Worm (Caenorhabditis elegans) whole organism, L1 larva: ENCODE data around the gene H20J04.1.
A peak's percentile ranks its signal among the peaks of the same experiment; 100 is the strongest.

Experiments used
- C04F5.9 ChIP-seq: sonication (generic microtip); optimal IDR thresholded peaks from 2 replicates; lab custom pipeline; 2016; ENCODE audit warnings: missing genetic modification characterization, missing compliant biosample characterization
- C16A3.4 ChIP-seq: fragments of 150-350 bp; optimal IDR thresholded peaks from 2 replicates; lab custom pipeline; 2014; ENCODE audit warnings: missing biosample characterization, missing genetic modification characterization
- aly-2 ChIP-seq: fragments of 150-350 bp; optimal IDR thresholded peaks from 2 replicates; lab custom pipeline; 2014; ENCODE audit warnings: missing biosample characterization, missing genetic modification characterization
- ama-1 ChIP-seq: fragments of 150-350 bp; optimal IDR thresholded peaks from 2 replicates; lab custom pipeline; 2014
- ceh-63 ChIP-seq: fragments of 200-800 bp; sonication (Bioruptor generic); optimal IDR thresholded peaks from 2 replicates; lab custom pipeline; 2018; ENCODE audit warnings: mild to moderate bottlenecking, missing genetic modification characterization, missing compliant biosample characterization
- ceh-8 ChIP-seq: fragments of 200-800 bp; sonication (Bioruptor generic); optimal IDR thresholded peaks from 2 replicates; lab custom pipeline; 2018; ENCODE audit warnings: mild to moderate bottlenecking, missing genetic modification characterization, moderate library complexity, missing compliant biosample characterization
- ceh-88 ChIP-seq: fragments of 200-800 bp; sonication (Bioruptor generic); IDR thresholded peaks from 2 replicates; pipeline ENCODE4 v1.3.6; 2022; ENCODE audit warnings: missing genetic modification characterization, missing compliant biosample characterization
- ceh-90 ChIP-seq: sonication (generic microtip); optimal IDR thresholded peaks from 2 replicates; lab custom pipeline; 2016; ENCODE audit warnings: missing genetic modification characterization, missing compliant biosample characterization
- dpl-1 ChIP-seq, 3 experiments: fragments of 150-350 bp in 2 of 3; sonication (generic microtip) in 1 of 3; optimal IDR thresholded peaks; 2 replicates each; lab custom pipeline; 2014 to 2017; ENCODE audit warnings: missing biosample characterization in 3 of 3, missing genetic modification characterization in 3 of 3, missing genetic modification reagents in 3 of 3
- dsc-1 ChIP-seq: sonication (generic microtip); optimal IDR thresholded peaks from 2 replicates; lab custom pipeline; 2016; ENCODE audit warnings: mild to moderate bottlenecking, missing genetic modification characterization, missing compliant biosample characterization
- efl-1 ChIP-seq, 4 experiments: fragments of 150-350 bp; optimal IDR thresholded peaks in 3 of 4; peaks in 1 of 4; 1 replicate in 1 of 4; 2 replicates in 3 of 4; lab custom pipeline; 2014; ENCODE audit warnings: missing biosample characterization in 2 of 4, missing genetic modification characterization in 2 of 4, missing genetic modification reagents in 2 of 4
- efl-3 ChIP-seq: fragments of 200-800 bp; sonication (Bioruptor generic); optimal IDR thresholded peaks from 2 replicates; lab custom pipeline; 2018; ENCODE audit warnings: mild to moderate bottlenecking, missing genetic modification characterization, missing compliant biosample characterization
- egl-13 ChIP-seq: sonication (generic microtip); optimal IDR thresholded peaks from 2 replicates; lab custom pipeline; 2016; ENCODE audit warnings: missing genotype, missing genetic modification reagents, missing genetic modification characterization, missing compliant biosample characterization
- egl-27 ChIP-seq, 2 experiments: fragments of 150-350 bp in 1 of 2; sonication (generic microtip); optimal IDR thresholded peaks; 3 replicates each; lab custom pipeline; 2017 to 2018; ENCODE audit warnings: missing biosample characterization in 2 of 2, missing genetic modification characterization in 2 of 2, missing genetic modification reagents in 2 of 2
- elt-2 ChIP-seq: sonication (generic microtip); optimal IDR thresholded peaks from 2 replicates; lab custom pipeline; 2016; ENCODE audit warnings: missing genetic modification characterization, mild to moderate bottlenecking, inconsistent platforms, missing compliant biosample characterization, missing genetic modification reagents
- ets-5 ChIP-seq: fragments of 200-800 bp; sonication (Bioruptor generic); IDR thresholded peaks from 2 replicates; pipeline ENCODE4 v1.3.6; 2022; ENCODE audit warnings: missing genetic modification characterization, missing compliant biosample characterization
- fkh-10 ChIP-seq: sonication (generic microtip); optimal IDR thresholded peaks from 2 replicates; lab custom pipeline; 2017; ENCODE audit warnings: missing biosample characterization, missing genetic modification reagents, missing genetic modification characterization
- fkh-4 ChIP-seq: sonication (generic microtip); optimal IDR thresholded peaks from 2 replicates; lab custom pipeline; 2016; ENCODE audit warnings: missing compliant biosample characterization, missing genetic modification characterization, borderline replicate concordance
- fkh-8 ChIP-seq: sonication (generic microtip); optimal IDR thresholded peaks from 2 replicates; lab custom pipeline; 2016; ENCODE audit warnings: mild to moderate bottlenecking, missing genetic modification characterization, missing compliant biosample characterization
- hlh-4 ChIP-seq: sonication (generic microtip); optimal IDR thresholded peaks from 2 replicates; lab custom pipeline; 2016; ENCODE audit warnings: mild to moderate bottlenecking, missing genetic modification characterization, missing compliant biosample characterization
- hpl-2 ChIP-seq: fragments of 150-350 bp; optimal IDR thresholded peaks from 2 replicates; lab custom pipeline; 2014; ENCODE audit warnings: missing biosample characterization, missing genetic modification reagents, missing genetic modification characterization
- isw-1 ChIP-seq: fragments of 200-800 bp; sonication (Bioruptor generic); IDR thresholded peaks from 2 replicates; pipeline ENCODE4 v1.3.6; 2022; ENCODE audit warnings: missing genetic modification characterization, missing compliant biosample characterization
- jun-1 ChIP-seq: fragments of 150-350 bp; optimal IDR thresholded peaks from 2 replicates; lab custom pipeline; 2014; ENCODE audit warnings: missing biosample characterization, missing genetic modification reagents, missing genetic modification characterization
- lin-14 ChIP-seq: fragments of 200-800 bp; sonication (Bioruptor generic); optimal IDR thresholded peaks from 2 replicates; lab custom pipeline; 2018; ENCODE audit warnings: mild to moderate bottlenecking, missing genetic modification characterization, moderate library complexity, missing compliant biosample characterization
- lin-15B ChIP-seq: fragments of 150-350 bp; sonication (generic microtip); optimal IDR thresholded peaks from 3 replicates; lab custom pipeline; 2014; ENCODE audit warnings: missing biosample characterization, missing genetic modification characterization
- mep-1 ChIP-seq: fragments of 150-350 bp; optimal IDR thresholded peaks from 2 replicates; lab custom pipeline; 2014; ENCODE audit warnings: missing biosample characterization, missing genetic modification characterization
- nhr-20 ChIP-seq: sonication (generic microtip); optimal IDR thresholded peaks from 2 replicates; lab custom pipeline; 2016; ENCODE audit warnings: mild to moderate bottlenecking, missing genetic modification characterization, missing compliant biosample characterization
- nhr-237 ChIP-seq: fragments of 150-350 bp; optimal IDR thresholded peaks from 2 replicates; lab custom pipeline; 2014; ENCODE audit warnings: missing biosample characterization, missing genetic modification characterization
- nhr-71 ChIP-seq: sonication (generic microtip); optimal IDR thresholded peaks from 2 replicates; lab custom pipeline; 2016; ENCODE audit warnings: mild to moderate bottlenecking, missing genetic modification characterization, moderate library complexity, missing compliant biosample characterization
- nhr-76 ChIP-seq: sonication (generic microtip); optimal IDR thresholded peaks from 2 replicates; lab custom pipeline; 2017; ENCODE audit warnings: missing biosample characterization, missing genetic modification characterization
- nhr-77 ChIP-seq: fragments of 150-350 bp; optimal IDR thresholded peaks from 2 replicates; lab custom pipeline; 2014; ENCODE audit warnings: missing biosample characterization, missing genetic modification characterization
- nhr-84 ChIP-seq: sonication (generic microtip); optimal IDR thresholded peaks from 2 replicates; lab custom pipeline; 2017; ENCODE audit warnings: missing biosample characterization, missing genetic modification characterization
- nhr-85 ChIP-seq: sonication (generic microtip); peaks from one replicate; lab custom pipeline; 2016; ENCODE audit warnings: missing genetic modification characterization, inconsistent platforms, missing compliant biosample characterization
- pag-3 ChIP-seq: sonication (generic microtip); optimal IDR thresholded peaks from 2 replicates; lab custom pipeline; 2017; ENCODE audit warnings: missing genetic modification characterization, mild to moderate bottlenecking, missing compliant biosample characterization, antibody characterized with exemption, borderline replicate concordance; ENCODE audit not compliant: insufficient read depth
- rnt-1 ChIP-seq: sonication (generic microtip); optimal IDR thresholded peaks from 2 replicates; lab custom pipeline; 2016; ENCODE audit warnings: mild to moderate bottlenecking, missing genetic modification characterization, moderate library complexity, missing compliant biosample characterization
- skn-1 ChIP-seq: fragments of 150-350 bp; optimal IDR thresholded peaks from 2 replicates; lab custom pipeline; 2014; ENCODE audit warnings: missing biosample characterization, missing genetic modification characterization
- snpc-4 ChIP-seq: fragments of 150-350 bp; optimal IDR thresholded peaks from 2 replicates; lab custom pipeline; 2014; ENCODE audit warnings: missing biosample characterization, missing genetic modification characterization
- sptf-1 ChIP-seq: fragments of 150-350 bp; optimal IDR thresholded peaks from 2 replicates; lab custom pipeline; 2014; ENCODE audit warnings: missing biosample characterization, missing genetic modification characterization
- sup-37 ChIP-seq: fragments of 200-800 bp; sonication (Bioruptor generic); optimal IDR thresholded peaks from 2 replicates; lab custom pipeline; 2018; ENCODE audit warnings: mild to moderate bottlenecking, missing genetic modification characterization, missing compliant biosample characterization
- swsn-7 ChIP-seq: sonication (generic microtip); optimal IDR thresholded peaks from 2 replicates; lab custom pipeline; 2016; ENCODE audit warnings: missing genetic modification characterization, missing compliant biosample characterization
- tbx-2 ChIP-seq: sonication (generic microtip); optimal IDR thresholded peaks from 2 replicates; lab custom pipeline; 2016; ENCODE audit warnings: missing genetic modification characterization, missing compliant biosample characterization
- unc-130 ChIP-seq: fragments of 150-350 bp; optimal IDR thresholded peaks from 2 replicates; lab custom pipeline; 2017; ENCODE audit warnings: missing biosample characterization, missing genetic modification characterization, inconsistent platforms
- zag-1 ChIP-seq: fragments of 150-350 bp; optimal IDR thresholded peaks from 2 replicates; lab custom pipeline; 2014; ENCODE audit warnings: missing biosample characterization, missing genetic modification characterization
- zip-4 ChIP-seq: fragments of 200-800 bp; sonication (Bioruptor generic); optimal IDR thresholded peaks from 2 replicates; lab custom pipeline; 2018; ENCODE audit warnings: mild to moderate bottlenecking, missing genetic modification characterization, moderate library complexity, missing compliant biosample characterization

H20J04.1 gene

DNA sequence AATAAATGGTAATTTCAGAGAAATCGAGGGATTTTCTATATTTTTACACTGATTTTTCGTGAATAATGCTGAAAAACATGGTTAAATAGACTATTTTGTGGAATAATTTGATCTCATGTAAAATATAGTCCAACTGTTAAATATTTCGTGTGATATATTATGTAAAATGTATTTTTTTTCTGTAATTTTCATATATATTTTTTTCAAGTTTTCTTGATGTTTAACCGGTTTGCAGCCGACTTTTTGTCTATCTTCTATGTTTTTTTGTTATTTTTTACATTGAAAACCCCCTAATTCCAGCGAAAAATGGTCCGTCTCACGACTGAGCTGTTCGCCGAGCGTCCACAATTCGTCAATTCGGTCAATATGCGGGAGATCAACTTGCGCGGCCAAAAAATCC lies 31.4 kb upstream of the H20J04.1 start, which contains the start of gene mog-2:
TSS of gene mog-2 (plus strand) at position 301 of the 400 bp plus-strand sequence.
- TF ChIP-seq efl-1 (optimal IDR thresholded peaks at IDR 0.05; lab: Kevin White, UChicago) (no peak), efl-1 (GFP tag; optimal IDR thresholded peaks at IDR 0.05 in 1 of 2; lab: Kevin White, UChicago) (peak in 1 of 2 experiments; percentile 21), fkh-10 (GFP tag; lab: Kevin White, UChicago) (no peak), lin-14 (GFP tag; lab: Kevin White, UChicago) (no peak), C04F5.9 (tag; lab: Kevin White, UChicago) (no peak), swsn-7 (tag; lab: Kevin White, UChicago) (no peak)

DNA sequence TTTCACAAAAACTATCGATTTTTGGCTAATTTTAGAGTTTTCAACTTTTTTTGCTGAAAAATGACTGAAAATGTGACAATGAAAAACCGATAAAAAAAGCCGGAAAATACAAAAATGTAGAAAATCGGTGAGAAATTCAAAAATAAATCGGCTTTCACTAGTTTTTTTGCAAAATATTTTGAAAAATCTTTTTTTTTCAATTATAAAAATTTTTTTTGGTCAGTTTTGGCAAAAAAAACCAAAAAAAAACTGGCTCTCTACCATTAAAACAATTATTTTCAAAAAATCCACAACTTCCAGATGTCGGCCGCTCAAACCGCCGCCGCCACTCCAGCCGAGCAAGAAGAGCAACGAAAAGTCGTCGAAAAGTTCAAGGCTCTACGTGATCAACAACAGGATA lies 29.0 kb upstream of the H20J04.1 start, which contains the start of gene pfd-2:
TSS of gene pfd-2 (plus strand) at position 301 of the 400 bp plus-strand sequence.
- TF ChIP-seq mep-1 (tag; lab: Kevin White, UChicago) (no peak), nhr-77 (no peak), unc-130 (tag; lab: Kevin White, UChicago) (no peak), egl-27 (tag; optimal IDR thresholded peaks at IDR 0.05; lab: Kevin White, UChicago) (no peak), ets-5 (no peak), lin-15B (tag; lab: Kevin White, UChicago) (no peak), nhr-85 (no peak), pag-3 (tag; lab: Kevin White, UChicago) (no peak)
- TF ChIP-seq, all 84 proteins: peak for 0

DNA sequence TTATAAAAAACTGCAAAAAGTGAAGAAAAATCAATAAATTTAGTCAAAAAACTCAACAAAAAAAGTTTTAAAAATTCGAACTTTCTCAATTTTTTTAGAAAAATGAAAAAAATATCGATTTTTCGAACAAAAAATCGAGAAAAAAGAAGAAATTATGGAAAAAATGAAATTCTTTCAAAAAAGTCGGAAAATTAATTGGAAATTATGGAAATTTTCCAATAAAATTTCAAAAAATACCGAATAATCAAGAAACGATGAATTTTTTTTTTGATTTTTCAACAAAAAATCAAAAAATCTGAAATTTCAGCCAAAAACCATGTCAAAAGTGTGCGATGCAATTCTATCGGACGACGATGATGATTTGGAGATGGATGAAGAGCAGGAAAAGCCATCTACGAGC lies 26.7 kb upstream of the H20J04.1 start, which contains the start of gene H20J04.4:
TSS of gene H20J04.4 (plus strand) at position 301 of the 400 bp plus-strand sequence.
- no peak for TF ChIP-seq rnt-1
- TF ChIP-seq isw-1 (GFP tag; lab: Robert Waterston, UW), result no peak
- TF ChIP-seq dpl-1 (GFP tag; optimal IDR thresholded peaks at IDR 0.05; lab: Kevin White, UChicago), result no peak
- TF ChIP-seq nhr-71 (tag; lab: Kevin White, UChicago), result no peak
- no peak for TF ChIP-seq hlh-4 (tag; lab: Kevin White, UChicago)
- no peak for TF ChIP-seq nhr-20 (tag; lab: Kevin White, UChicago)
- TF ChIP-seq ceh-88, result no peak
- no peak for TF ChIP-seq elt-2 (tag; lab: Kevin White, UChicago)
- TF ChIP-seq nhr-84 (tag; lab: Kevin White, UChicago), result no peak
- TF ChIP-seq nhr-237 (tag; lab: Kevin White, UChicago), result no peak
- TF ChIP-seq fkh-4 (tag; lab: Kevin White, UChicago), result no peak
- TF ChIP-seq aly-2 (tag; lab: Kevin White, UChicago), result no peak
- no peak for TF ChIP-seq nhr-76 (tag; lab: Kevin White, UChicago)
- TF ChIP-seq swsn-7 (tag; lab: Kevin White, UChicago), result no peak
- TF ChIP-seq efl-3, result no peak
- TF ChIP-seq C04F5.9 (tag; lab: Kevin White, UChicago), result no peak
- TF ChIP-seq C16A3.4 (tag; lab: Kevin White, UChicago), result no peak
- no peak for TF ChIP-seq ceh-90

DNA sequence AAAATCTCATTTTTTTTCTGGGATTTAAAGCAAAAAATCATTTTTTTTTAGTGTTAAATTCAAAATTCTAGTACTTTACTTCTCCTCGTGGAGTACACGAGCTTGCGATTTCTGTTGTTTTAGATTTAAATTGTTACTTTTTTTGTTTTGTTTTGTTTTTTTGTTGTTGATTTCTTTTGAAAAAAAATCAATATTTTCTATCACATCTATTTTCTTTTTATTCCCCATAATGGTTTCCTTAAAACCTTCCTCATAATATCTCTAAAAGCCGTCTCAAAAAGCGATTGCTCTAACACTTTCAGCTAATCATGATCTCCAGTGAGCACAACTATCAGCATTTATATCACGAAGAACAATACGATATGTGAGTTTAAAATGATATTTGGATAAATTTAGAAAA lies 21.0 kb upstream of the H20J04.1 start, which contains the start of gene madf-3:
TSS of gene madf-3 (plus strand) at position 301 of the 400 bp plus-strand sequence.
- TF ChIP-seq hlh-4 (tag; lab: Kevin White, UChicago) (no peak), sptf-1 (no peak), zag-1 (no peak), dsc-1 (no peak), snpc-4 (tag; lab: Kevin White, UChicago) (no peak)

DNA sequence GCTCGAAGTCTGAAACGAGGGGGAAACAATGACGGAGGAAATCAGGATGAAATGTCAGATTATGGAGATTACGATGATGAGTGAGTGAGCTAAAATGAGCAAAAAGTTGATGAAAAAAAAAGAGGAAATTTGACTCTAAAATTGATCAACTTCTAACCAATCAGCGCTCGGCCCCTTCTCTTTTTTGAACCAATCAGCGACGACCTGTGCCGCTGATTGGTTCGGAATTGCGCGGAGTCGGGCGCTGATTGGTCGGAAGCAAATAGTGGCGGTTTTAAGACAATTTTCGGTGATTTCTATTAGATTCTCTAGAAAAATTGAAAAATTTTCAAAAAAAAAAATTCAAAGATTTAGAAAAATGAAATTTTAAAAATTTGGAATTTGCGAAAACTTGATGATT lies 17.7 kb upstream of the H20J04.1 start:
- TF ChIP-seq lin-15B (tag; lab: Kevin White, UChicago), result no peak
- no peak for TF ChIP-seq egl-13 (tag; lab: Kevin White, UChicago)
- no peak for TF ChIP-seq jun-1 (tag; lab: Kevin White, UChicago)
- TF ChIP-seq ceh-63 (GFP tag; lab: Kevin White, UChicago), result no peak
- no peak for TF ChIP-seq zip-4
- TF ChIP-seq hpl-2 (GFP tag; lab: Kevin White, UChicago), result no peak
- no peak for TF ChIP-seq hlh-4 (tag; lab: Kevin White, UChicago)
- no peak for TF ChIP-seq skn-1 (tag; lab: Kevin White, UChicago)
- TF ChIP-seq tbx-2, result no peak
- no peak for TF ChIP-seq ama-1 (lab: Kevin White, UChicago)
- TF ChIP-seq fkh-8 (tag; lab: Kevin White, UChicago), result no peak
- no peak for TF ChIP-seq snpc-4 (tag; lab: Kevin White, UChicago)
- no peak for TF ChIP-seq sup-37 (GFP tag; lab: Kevin White, UChicago)
- no peak for TF ChIP-seq C04F5.9 (tag; lab: Kevin White, UChicago)
- TF ChIP-seq ceh-8 (GFP tag; lab: Kevin White, UChicago), result no peak
- TF ChIP-seq, all 84 proteins: peak for 0
